Fruit fly (Drosophila melanogaster): ENCODE data around the gene lectin-33A.
A peak's percentile ranks its signal among the peaks of the same experiment; 100 is the strongest.

Gene lectin-33A

DNA sequence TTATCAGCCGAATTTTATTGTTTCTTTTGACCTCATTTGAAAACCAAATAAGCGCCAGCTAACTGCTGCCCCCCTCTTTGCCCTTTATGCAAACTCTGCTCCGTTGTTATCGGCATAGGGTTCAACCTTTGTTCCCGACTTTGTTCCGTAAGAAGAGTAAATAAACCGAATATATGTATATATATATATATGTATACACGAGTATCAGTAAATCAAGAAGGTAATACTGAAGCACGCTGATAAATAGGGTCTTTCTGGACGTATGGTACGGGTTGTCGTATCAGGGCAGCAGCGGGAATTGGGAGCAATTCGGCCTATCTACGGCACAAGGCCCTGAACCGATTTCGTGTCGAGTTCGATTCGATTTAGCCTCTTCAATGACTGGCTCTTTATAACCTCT lies 37.0 kb downstream of the lectin-33A start:
- TF ChIP-seq cyc (GFP tag; optimal IDR thresholded peaks at IDR 0.05) (no peak), ss (GFP tag; optimal IDR thresholded peaks at IDR 0.05) (no peak), Eip78C (GFP tag) (peak; percentile 23), spab (GFP tag; optimal IDR thresholded peaks at IDR 0.05) (no peak), CG6854 (GFP tag; optimal IDR thresholded peaks at IDR 0.05) (peak; percentile 7), CG4318 (GFP tag; optimal IDR thresholded peaks at IDR 0.05) (no peak), Sox14 (GFP tag; optimal IDR thresholded peaks at IDR 0.05) (no peak), CG31627 (GFP tag; optimal IDR thresholded peaks at IDR 0.05) (no peak), svp (GFP tag) (peak; percentile 98), fd85E (GFP tag; optimal IDR thresholded peaks at IDR 0.05) (no peak), pdm3 (GFP tag; optimal IDR thresholded peaks at IDR 0.05) (no peak), CG6792 (GFP tag; optimal IDR thresholded peaks at IDR 0.05) (no peak), CG11762 (GFP tag; optimal IDR thresholded peaks at IDR 0.05; ENCODE audit: insufficient read depth) (no peak), CG10631 (GFP tag; optimal IDR thresholded peaks at IDR 0.05) (no peak), CG10669 (GFP tag; optimal IDR thresholded peaks at IDR 0.05) (no peak), fd59A (GFP tag; optimal IDR thresholded peaks at IDR 0.05) (no peak), lz (GFP tag; optimal IDR thresholded peaks at IDR 0.05) (no peak), CG6276 (GFP tag; optimal IDR thresholded peaks at IDR 0.05) (no peak), Sox15 (GFP tag; optimal IDR thresholded peaks at IDR 0.05) (no peak), Hr4 (GFP tag; optimal IDR thresholded peaks at IDR 0.05) (no peak), Sox102F (GFP tag; optimal IDR thresholded peaks at IDR 0.05) (no peak), Gug (GFP tag; IDR thresholded peaks at IDR 0.05) (no peak), esn (GFP tag; optimal IDR thresholded peaks at IDR 0.05) (no peak), CG8319 (GFP tag; optimal IDR thresholded peaks at IDR 0.05) (no peak), net (GFP tag; optimal IDR thresholded peaks at IDR 0.05) (no peak), acj6 (GFP tag; optimal IDR thresholded peaks at IDR 0.05) (no peak), CG9139 (GFP tag; optimal IDR thresholded peaks at IDR 0.05) (no peak), Met (GFP tag; optimal IDR thresholded peaks at IDR 0.05) (no peak), vri (GFP tag; optimal IDR thresholded peaks at IDR 0.05) (peak; percentile 35), topi (GFP tag; optimal IDR thresholded peaks at IDR 0.05) (no peak), Blimp-1 (GFP tag; optimal IDR thresholded peaks at IDR 0.05) (no peak), Eip75B (GFP tag; optimal IDR thresholded peaks at IDR 0.05) (no peak), Eip93F (GFP tag; optimal IDR thresholded peaks at IDR 0.05) (peak; percentile 74), achi (GFP tag; optimal IDR thresholded peaks at IDR 0.05) (no peak), CG3032 (tag; optimal IDR thresholded peaks at IDR 0.05) (no peak), CG8632 (GFP tag; optimal IDR thresholded peaks at IDR 0.05) (no peak), Ets21C (GFP tag; optimal IDR thresholded peaks at IDR 0.05) (no peak), salr (GFP tag; optimal IDR thresholded peaks at IDR 0.05) (no peak), fkh (GFP tag; optimal IDR thresholded peaks at IDR 0.05) (peak; percentile 58)

DNA sequence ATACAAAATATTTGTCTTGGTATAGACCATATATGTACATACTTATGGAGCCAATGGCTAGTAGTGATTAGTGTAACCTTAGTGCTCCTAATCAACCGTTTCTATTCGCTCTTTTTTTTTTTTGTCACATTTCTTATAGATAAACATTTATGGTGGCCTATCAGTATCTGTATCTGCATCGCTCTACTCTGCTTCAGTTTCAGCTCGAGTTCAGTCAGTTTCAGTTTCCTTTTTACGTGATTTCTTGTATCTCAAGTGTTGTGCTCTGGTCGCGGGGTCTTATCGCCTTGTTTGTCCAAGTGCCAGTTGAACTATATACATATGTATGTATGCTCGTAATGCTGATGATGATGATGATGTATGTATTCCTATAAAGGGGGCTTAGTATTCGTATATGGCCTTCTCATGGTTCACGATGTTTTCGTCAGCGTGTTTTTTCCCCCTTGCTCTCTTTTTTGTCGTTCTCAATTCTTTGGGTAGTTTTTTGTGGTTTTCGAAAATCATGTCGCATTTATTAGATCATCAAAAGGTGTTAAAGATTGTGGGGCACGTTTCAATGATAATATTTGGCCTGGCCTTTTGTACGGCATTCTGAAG lies 37.8 kb downstream of the lectin-33A start:
- TF ChIP-seq fkh (GFP tag; optimal IDR thresholded peaks at IDR 0.05) (peak; percentile 64), Eip78C (GFP tag) (peak; percentile 3), OdsH (GFP tag; optimal IDR thresholded peaks at IDR 0.05) (no peak)

DNA sequence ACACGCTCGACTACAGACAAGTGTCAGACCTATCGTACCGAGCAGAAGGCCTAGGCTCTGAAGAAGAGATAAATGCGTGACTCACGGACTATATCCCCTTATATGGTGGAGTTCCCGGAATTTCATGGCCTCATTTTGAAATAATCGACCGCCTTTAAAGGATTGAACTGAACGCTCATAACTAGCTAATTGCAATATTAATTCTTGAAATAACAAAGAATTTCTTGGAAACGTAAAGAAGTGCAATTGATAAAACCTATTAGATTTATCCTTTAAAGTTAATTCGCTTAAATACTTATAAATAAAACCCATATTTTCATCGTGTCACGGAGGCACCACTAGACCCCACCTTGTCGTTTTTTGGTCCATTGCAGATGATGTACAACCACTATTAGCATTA lies 39.2 kb downstream of the lectin-33A start:
- TF ChIP-seq CG6276 (GFP tag; optimal IDR thresholded peaks at IDR 0.05) (no peak), Sox102F (GFP tag; optimal IDR thresholded peaks at IDR 0.05) (no peak), CG6163 (GFP tag; IDR thresholded peaks at IDR 0.05) (no peak), Hr4 (GFP tag; optimal IDR thresholded peaks at IDR 0.05) (peak; percentile 27), lz (GFP tag; optimal IDR thresholded peaks at IDR 0.05) (no peak), Hr39 (GFP tag; optimal IDR thresholded peaks at IDR 0.05) (no peak), CG10631 (GFP tag; optimal IDR thresholded peaks at IDR 0.05) (no peak), CG7368 (GFP tag; optimal IDR thresholded peaks at IDR 0.05) (no peak), esn (GFP tag; optimal IDR thresholded peaks at IDR 0.05) (no peak), cyc (GFP tag; optimal IDR thresholded peaks at IDR 0.05) (no peak), pdm3 (GFP tag; optimal IDR thresholded peaks at IDR 0.05) (no peak), CG6792 (GFP tag; optimal IDR thresholded peaks at IDR 0.05) (no peak), fd59A (GFP tag; optimal IDR thresholded peaks at IDR 0.05) (no peak), spab (GFP tag; optimal IDR thresholded peaks at IDR 0.05) (no peak), Eip78C (GFP tag) (peak; percentile 51), CG4318 (GFP tag; optimal IDR thresholded peaks at IDR 0.05) (peak; percentile 33), CG8632 (GFP tag; optimal IDR thresholded peaks at IDR 0.05) (no peak), salr (GFP tag; optimal IDR thresholded peaks at IDR 0.05) (peak in 1 of 2 experiments; percentile 45), vri (GFP tag; optimal IDR thresholded peaks at IDR 0.05) (no peak), fd85E (GFP tag; optimal IDR thresholded peaks at IDR 0.05) (no peak), Lpt (GFP tag; optimal IDR thresholded peaks at IDR 0.05) (no peak), CG9139 (GFP tag; optimal IDR thresholded peaks at IDR 0.05) (no peak), svp (GFP tag) (no peak), fkh (GFP tag; optimal IDR thresholded peaks at IDR 0.05) (no peak), CG11294 (GFP tag; IDR thresholded peaks at IDR 0.05) (no peak), CG31627 (GFP tag; optimal IDR thresholded peaks at IDR 0.05) (no peak), CG32006 (GFP tag; optimal IDR thresholded peaks at IDR 0.05) (peak; percentile 65), Ets21C (GFP tag; optimal IDR thresholded peaks at IDR 0.05) (no peak), net (GFP tag; optimal IDR thresholded peaks at IDR 0.05) (no peak)
